Fruit fly (Drosophila melanogaster): ENCODE data around the gene Doc2.

Doc2 gene

dm6 chr3L:9054822-9055407 is 35.9 kb upstream of the Doc2 start:
- TF ChIP-seq insv (optimal IDR thresholded peaks at IDR 0.05) (no peak), Myc (optimal IDR thresholded peaks at IDR 0.05) (no peak)

dm6 chr3L:9054239-9054638 is 35.2 kb upstream of the Doc2 start:
- TF ChIP-seq h (optimal IDR thresholded peaks at IDR 0.05) (no peak), Sin3A (optimal IDR thresholded peaks at IDR 0.05) (no peak), psq (optimal IDR thresholded peaks at IDR 0.05) (no peak), ttk (optimal IDR thresholded peaks at IDR 0.05) (no peak), insv (optimal IDR thresholded peaks at IDR 0.05) (no peak), Myc (optimal IDR thresholded peaks at IDR 0.05) (no peak)

dm6 chr3L:9052798-9053541 is 33.9 kb upstream of the Doc2 start:
- TF ChIP-seq ttk (optimal IDR thresholded peaks at IDR 0.05) (no peak), insv (optimal IDR thresholded peaks at IDR 0.05) (no peak), h (optimal IDR thresholded peaks at IDR 0.05) (no peak), Myc (optimal IDR thresholded peaks at IDR 0.05) (no peak), psq (optimal IDR thresholded peaks at IDR 0.05) (no peak), Sin3A (optimal IDR thresholded peaks at IDR 0.05) (no peak)

dm6 chr3L:9051830-9052259 is 32.8 kb upstream of the Doc2 start:
- TF ChIP-seq insv (optimal IDR thresholded peaks at IDR 0.05) (no peak), psq (optimal IDR thresholded peaks at IDR 0.05) (no peak), Sin3A (optimal IDR thresholded peaks at IDR 0.05) (no peak), Myc (optimal IDR thresholded peaks at IDR 0.05) (no peak), h (optimal IDR thresholded peaks at IDR 0.05) (no peak), ttk (optimal IDR thresholded peaks at IDR 0.05) (no peak)

dm6 chr3L:9050447-9051069 is 31.5 kb upstream of the Doc2 start:
- TF ChIP-seq psq (optimal IDR thresholded peaks at IDR 0.05) (no peak), h (optimal IDR thresholded peaks at IDR 0.05) (no peak), insv (optimal IDR thresholded peaks at IDR 0.05) (no peak), Myc (optimal IDR thresholded peaks at IDR 0.05) (no peak), ttk (optimal IDR thresholded peaks at IDR 0.05) (no peak), Sin3A (optimal IDR thresholded peaks at IDR 0.05) (no peak)

dm6 chr3L:9047062-9047461 is 28.0 kb upstream of the Doc2 start, which contains the start of gene Argk2:
Gene Argk2, plus strand, starts transcription at chr3L:9047439.
- TF ChIP-seq h (optimal IDR thresholded peaks at IDR 0.05) (no peak), psq (optimal IDR thresholded peaks at IDR 0.05) (no peak), insv (optimal IDR thresholded peaks at IDR 0.05) (no peak), ttk (optimal IDR thresholded peaks at IDR 0.05) (no peak), Sin3A (optimal IDR thresholded peaks at IDR 0.05) (no peak), Myc (optimal IDR thresholded peaks at IDR 0.05) (no peak)

dm6 chr3L:9046274-9046673 is 27.2 kb upstream of the Doc2 start:
- TF ChIP-seq insv (optimal IDR thresholded peaks at IDR 0.05) (no peak), ttk (optimal IDR thresholded peaks at IDR 0.05) (no peak), Sin3A (optimal IDR thresholded peaks at IDR 0.05) (no peak), psq (optimal IDR thresholded peaks at IDR 0.05) (no peak), h (optimal IDR thresholded peaks at IDR 0.05) (no peak), Myc (optimal IDR thresholded peaks at IDR 0.05) (no peak)

- TF ChIP-seq Myc (optimal IDR thresholded peaks at IDR 0.05) (no peak), insv (optimal IDR thresholded peaks at IDR 0.05) (no peak)
These were observed 26.3 kb upstream of the Doc2 start for dm6 chr3L:9045318-9045717.

dm6 chr3L:9044896-9045295 is 25.9 kb upstream of the Doc2 start:
- no peak for TF ChIP-seq insv (optimal IDR thresholded peaks at IDR 0.05)
- TF ChIP-seq Myc (optimal IDR thresholded peaks at IDR 0.05), result no peak
- TF ChIP-seq h (optimal IDR thresholded peaks at IDR 0.05), result no peak

dm6 chr3L:9043648-9044047 is 24.6 kb upstream of the Doc2 start:
- TF ChIP-seq insv (optimal IDR thresholded peaks at IDR 0.05) (no peak), psq (optimal IDR thresholded peaks at IDR 0.05) (no peak), Myc (optimal IDR thresholded peaks at IDR 0.05) (no peak), h (optimal IDR thresholded peaks at IDR 0.05) (no peak), Sin3A (optimal IDR thresholded peaks at IDR 0.05) (no peak), ttk (optimal IDR thresholded peaks at IDR 0.05) (no peak)

- TF ChIP-seq insv (optimal IDR thresholded peaks at IDR 0.05) (no peak), Sin3A (optimal IDR thresholded peaks at IDR 0.05) (no peak), ttk (optimal IDR thresholded peaks at IDR 0.05) (no peak), Myc (optimal IDR thresholded peaks at IDR 0.05) (no peak), psq (optimal IDR thresholded peaks at IDR 0.05) (no peak)
These were observed 23.3 kb upstream of the Doc2 start for dm6 chr3L:9042200-9042988.

dm6 chr3L:9041042-9041477 is 22.0 kb upstream of the Doc2 start, which contains the start of gene Doc1:
Gene Doc1, plus strand, starts transcription at chr3L:9041375.
- TF ChIP-seq ttk (optimal IDR thresholded peaks at IDR 0.05) (no peak), psq (optimal IDR thresholded peaks at IDR 0.05) (no peak), Sin3A (optimal IDR thresholded peaks at IDR 0.05) (no peak), insv (optimal IDR thresholded peaks at IDR 0.05) (no peak), Myc (optimal IDR thresholded peaks at IDR 0.05) (no peak), h (optimal IDR thresholded peaks at IDR 0.05) (no peak)
